Worm (Caenorhabditis elegans) whole organism, L3 larva: ENCODE data around the gene zhp-4.
A peak's percentile ranks its signal among the peaks of the same experiment; 100 is the strongest.

Source experiments
- ZK546.5 ChIP-seq: sonication (generic microtip); optimal IDR thresholded peaks from 2 replicates; lab custom pipeline; 2017; ENCODE audit warnings: missing biosample characterization, missing genetic modification characterization
- ceh-16 ChIP-seq: sonication (generic microtip); optimal IDR thresholded peaks from 2 replicates; lab custom pipeline; 2017; ENCODE audit warnings: missing biosample characterization, missing genetic modification characterization
- ceh-82 ChIP-seq: fragments of 150-350 bp; optimal IDR thresholded peaks from 2 replicates; lab custom pipeline; 2014; ENCODE audit warnings: missing biosample characterization, missing genetic modification characterization
- ceh-9 ChIP-seq: sonication (generic microtip); optimal IDR thresholded peaks from 2 replicates; lab custom pipeline; 2018; ENCODE audit warnings: missing biosample characterization, missing genetic modification characterization
- daf-12 ChIP-seq: fragments of 150-350 bp; optimal IDR thresholded peaks from 2 replicates; lab custom pipeline; 2014; ENCODE audit warnings: missing biosample characterization, missing genetic modification reagents, missing genetic modification characterization
- egl-27 ChIP-seq: sonication (generic microtip); optimal IDR thresholded peaks from 4 replicates; lab custom pipeline; 2017; ENCODE audit warnings: missing biosample characterization, missing genetic modification reagents, missing genetic modification characterization
- egl-5 ChIP-seq: fragments of 150-350 bp; optimal IDR thresholded peaks from 2 replicates; lab custom pipeline; 2017; ENCODE audit warnings: missing biosample characterization, missing genetic modification reagents, missing genetic modification characterization, inconsistent platforms
- elt-1 ChIP-seq: fragments of 150-350 bp; optimal IDR thresholded peaks from 2 replicates; lab custom pipeline; 2014; ENCODE audit warnings: missing biosample characterization, missing genetic modification characterization
- elt-2 ChIP-seq: sonication (generic microtip); optimal IDR thresholded peaks from 2 replicates; lab custom pipeline; 2016; ENCODE audit warnings: missing genetic modification reagents, mild to moderate bottlenecking, missing genetic modification characterization, missing compliant biosample characterization
- elt-3 ChIP-seq, 3 experiments: fragments of 150-350 bp in 1 of 3; sonication (generic microtip) in 2 of 3; optimal IDR thresholded peaks; 2 replicates in 2 of 3; 4 replicates in 1 of 3; lab custom pipeline; 2014 to 2017; ENCODE audit warnings: missing biosample characterization in 3 of 3, missing genetic modification characterization in 3 of 3
- eor-1 ChIP-seq, 2 experiments: fragments of 150-350 bp; optimal IDR thresholded peaks; 2 replicates each; lab custom pipeline; 2014 to 2018; ENCODE audit warnings: missing biosample characterization in 2 of 2, missing genetic modification characterization in 2 of 2
- fos-1 ChIP-seq: fragments of 150-350 bp; optimal IDR thresholded peaks from 2 replicates; lab custom pipeline; 2014; ENCODE audit warnings: missing biosample characterization, missing genetic modification characterization
- hmg-11 ChIP-seq: sonication (generic microtip); optimal IDR thresholded peaks from 2 replicates; lab custom pipeline; 2016; ENCODE audit warnings: missing genetic modification characterization, missing compliant biosample characterization
- jun-1 ChIP-seq: fragments of 150-350 bp; optimal IDR thresholded peaks from 2 replicates; lab custom pipeline; 2014; ENCODE audit warnings: missing biosample characterization, missing genetic modification reagents, missing genetic modification characterization
- lin-15B ChIP-seq: fragments of 150-350 bp; optimal IDR thresholded peaks from 2 replicates; lab custom pipeline; 2014; ENCODE audit warnings: missing biosample characterization, missing genetic modification characterization
- lin-39 ChIP-seq: fragments of 150-350 bp; optimal IDR thresholded peaks from 2 replicates; lab custom pipeline; 2018; ENCODE audit warnings: missing biosample characterization, missing genetic modification reagents, missing genetic modification characterization
- lsy-12 ChIP-seq: sonication (generic microtip); optimal IDR thresholded peaks from 2 replicates; lab custom pipeline; 2016; ENCODE audit warnings: mild to moderate bottlenecking, missing genetic modification characterization, missing compliant biosample characterization
- mdl-1 ChIP-seq: fragments of 150-350 bp; optimal IDR thresholded peaks from 2 replicates; lab custom pipeline; 2014; ENCODE audit warnings: missing biosample characterization, missing genetic modification characterization
- mml-1 ChIP-seq: fragments of 150-350 bp; sonication (generic microtip); optimal IDR thresholded peaks from 3 replicates; lab custom pipeline; 2014; ENCODE audit warnings: missing biosample characterization, missing genetic modification characterization
- nfya-1 ChIP-seq: sonication (generic microtip); optimal IDR thresholded peaks from 2 replicates; lab custom pipeline; 2017; ENCODE audit warnings: missing genetic modification characterization, mild to moderate bottlenecking, missing compliant biosample characterization, antibody characterized with exemption, moderate library complexity; ENCODE audit not compliant: insufficient read depth
- nhr-12 ChIP-seq: fragments of 150-350 bp; optimal IDR thresholded peaks from 2 replicates; lab custom pipeline; 2014; ENCODE audit warnings: missing biosample characterization, missing genetic modification characterization
- nhr-23 ChIP-seq: fragments of 150-350 bp; optimal IDR thresholded peaks from 2 replicates; lab custom pipeline; 2014; ENCODE audit warnings: missing biosample characterization, missing genetic modification reagents, missing genetic modification characterization
- nhr-237 ChIP-seq: fragments of 150-350 bp; optimal IDR thresholded peaks from 2 replicates; lab custom pipeline; 2014; ENCODE audit warnings: missing biosample characterization, missing genetic modification characterization
- nhr-43 ChIP-seq: sonication (generic microtip); optimal IDR thresholded peaks from 2 replicates; lab custom pipeline; 2016; ENCODE audit warnings: mild to moderate bottlenecking, missing genetic modification characterization, missing compliant biosample characterization; ENCODE audit not compliant: poor library complexity, severe bottlenecking
- nhr-67 ChIP-seq: fragments of 150-350 bp; optimal IDR thresholded peaks from 2 replicates; lab custom pipeline; 2014; ENCODE audit warnings: missing biosample characterization, missing genetic modification characterization
- nhr-76 ChIP-seq: fragments of 150-350 bp; sonication (generic microtip); optimal IDR thresholded peaks from 5 replicates; lab custom pipeline; 2014; ENCODE audit warnings: missing biosample characterization, missing genetic modification characterization
- pha-4 ChIP-seq: fragments of 150-350 bp; optimal IDR thresholded peaks from 2 replicates; lab custom pipeline; 2014; ENCODE audit warnings: missing biosample characterization, missing genetic modification reagents, missing genetic modification characterization
- pqm-1 ChIP-seq: fragments of 150-350 bp; optimal IDR thresholded peaks from 2 replicates; lab custom pipeline; 2017; ENCODE audit warnings: missing biosample characterization, missing genetic modification characterization, inconsistent platforms
- sea-2 ChIP-seq: fragments of 150-350 bp; sonication (generic microtip); optimal IDR thresholded peaks from 4 replicates; lab custom pipeline; 2014; ENCODE audit warnings: missing biosample characterization, missing genetic modification reagents, missing genetic modification characterization
- skn-1 ChIP-seq: fragments of 150-350 bp; optimal IDR thresholded peaks from 2 replicates; lab custom pipeline; 2014; ENCODE audit warnings: missing biosample characterization, missing genetic modification characterization
- tbx-2 ChIP-seq: sonication (generic microtip); optimal IDR thresholded peaks from 2 replicates; lab custom pipeline; 2016; ENCODE audit warnings: mild to moderate bottlenecking, missing genetic modification characterization, missing compliant biosample characterization
- unc-39 ChIP-seq: sonication (generic microtip); optimal IDR thresholded peaks from 4 replicates; lab custom pipeline; 2017; ENCODE audit warnings: missing biosample characterization, missing genetic modification characterization
- unc-62 ChIP-seq: fragments of 150-350 bp; sonication (generic microtip); optimal IDR thresholded peaks from 4 replicates; lab custom pipeline; 2014; ENCODE audit warnings: missing biosample characterization, missing genetic modification reagents, missing genetic modification characterization
- zag-1 ChIP-seq: fragments of 150-350 bp; optimal IDR thresholded peaks from 2 replicates; lab custom pipeline; 2014; ENCODE audit warnings: missing biosample characterization, missing genetic modification characterization
- ztf-11 ChIP-seq: fragments of 150-350 bp; optimal IDR thresholded peaks from 2 replicates; lab custom pipeline; 2014; ENCODE audit warnings: missing biosample characterization, missing genetic modification characterization

Gene zhp-4

DNA sequence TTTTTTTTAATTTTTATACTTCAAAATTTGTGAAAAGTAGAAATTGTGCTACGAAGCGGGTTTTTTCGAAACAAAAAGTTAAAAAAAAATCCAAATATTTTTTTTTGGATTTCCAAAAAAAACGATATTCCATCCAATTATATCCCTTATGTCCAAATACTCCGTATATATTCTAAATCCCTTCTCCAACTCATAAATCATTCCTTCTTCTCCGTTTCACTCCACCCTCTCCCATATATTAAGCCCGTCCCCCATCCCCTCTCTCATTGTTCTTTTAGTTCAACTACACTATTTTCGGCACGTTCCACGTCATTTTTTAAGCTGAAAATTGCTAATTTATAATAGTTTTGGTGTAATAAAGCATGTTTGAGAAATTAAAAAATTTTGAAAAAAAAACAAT, 44.0 kb downstream of the zhp-4 start:
- TF ChIP-seq nhr-12 (tag; lab: Kevin White, UChicago) (no peak), pqm-1 (tag; lab: Kevin White, UChicago) (no peak), elt-1 (tag; lab: Kevin White, UChicago) (no peak), nhr-67 (tag; lab: Kevin White, UChicago) (no peak), nhr-76 (tag; lab: Kevin White, UChicago) (no peak), mdl-1 (tag; lab: Kevin White, UChicago) (no peak), ceh-16 (tag; lab: Kevin White, UChicago) (no peak), nhr-23 (tag; lab: Kevin White, UChicago) (no peak), lin-39 (tag; lab: Kevin White, UChicago) (no peak), egl-27 (tag; lab: Kevin White, UChicago) (no peak), ceh-9 (tag; lab: Kevin White, UChicago) (no peak), daf-12 (tag; lab: Kevin White, UChicago) (no peak), jun-1 (tag; lab: Kevin White, UChicago) (no peak), skn-1 (tag; lab: Kevin White, UChicago) (no peak)

DNA sequence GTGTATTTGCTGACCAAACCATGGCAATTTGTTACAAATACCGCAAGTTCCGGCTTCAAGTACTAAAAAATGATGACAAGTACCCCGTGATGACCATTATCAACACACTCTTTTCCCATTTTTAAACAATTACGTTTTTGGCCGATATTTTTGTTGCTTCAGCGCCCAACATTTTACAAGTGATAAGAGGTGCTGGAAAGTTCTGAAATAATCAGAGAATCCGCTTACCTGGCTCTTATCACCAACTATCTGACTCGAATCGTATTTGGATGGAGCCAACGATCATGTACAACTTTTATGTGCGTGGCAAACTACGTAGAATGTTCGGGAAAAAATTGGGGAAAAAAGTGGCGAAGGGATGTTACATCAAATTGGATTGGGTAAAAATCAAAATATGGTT, 48.3 kb downstream of the zhp-4 start:
- TF ChIP-seq pha-4, result peak; percentile 28
- TF ChIP-seq elt-3 (tag; optimal IDR thresholded peaks at IDR 0.05; lab: Kevin White, UChicago), result no peak
- TF ChIP-seq lsy-12 (tag; lab: Kevin White, UChicago), result peak; percentile 7
- TF ChIP-seq tbx-2, result no peak
- no peak for TF ChIP-seq nhr-237
- no peak for TF ChIP-seq nhr-12 (tag; lab: Kevin White, UChicago)
- TF ChIP-seq nhr-43 (tag; lab: Kevin White, UChicago), result no peak
- peak; percentile 96 for TF ChIP-seq pqm-1 (tag; lab: Kevin White, UChicago)
- TF ChIP-seq skn-1 (tag; lab: Kevin White, UChicago), result peak; percentile 1
- no peak for TF ChIP-seq ceh-16 (tag; lab: Kevin White, UChicago)
- no peak for TF ChIP-seq ceh-82 (tag; lab: Kevin White, UChicago)
- peak; percentile 68 for TF ChIP-seq jun-1 (tag; lab: Kevin White, UChicago)
- peak; percentile 98 for TF ChIP-seq elt-2 (tag; lab: Kevin White, UChicago)

DNA sequence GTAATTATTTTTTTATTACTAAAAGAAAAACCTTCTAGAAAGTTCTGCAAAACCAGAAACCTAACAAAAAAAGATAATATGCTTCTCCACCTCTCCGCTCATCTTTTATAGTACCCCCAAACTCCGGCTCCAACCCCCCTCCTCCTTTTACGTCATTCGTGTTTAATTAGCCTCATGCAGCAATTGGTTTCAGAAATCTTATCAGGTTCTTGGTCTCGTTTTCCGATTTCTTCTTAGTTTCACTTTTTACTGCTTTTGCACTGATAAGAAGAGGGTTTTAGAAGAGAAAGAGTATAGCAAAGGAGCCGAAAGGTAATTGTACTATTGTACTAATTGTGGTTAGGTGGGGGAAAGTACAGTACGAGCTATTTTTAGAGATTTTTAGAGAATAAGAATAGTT, 50.2 kb downstream of the zhp-4 start:
- peak; percentile 95 for TF ChIP-seq pqm-1 (tag; lab: Kevin White, UChicago)
- peak; percentile 34 for TF ChIP-seq jun-1 (tag; lab: Kevin White, UChicago)
- TF ChIP-seq eor-1 (tag; optimal IDR thresholded peaks at IDR 0.05; lab: Kevin White, UChicago), result no peak
- TF ChIP-seq skn-1 (tag; lab: Kevin White, UChicago), result peak; percentile 54
- peak; percentile 98 for TF ChIP-seq elt-2 (tag; lab: Kevin White, UChicago)
- no peak for TF ChIP-seq sea-2
- peak; percentile 50 for TF ChIP-seq nfya-1 (tag; lab: Kevin White, UChicago)
- TF ChIP-seq pha-4, result peak; percentile 47

DNA sequence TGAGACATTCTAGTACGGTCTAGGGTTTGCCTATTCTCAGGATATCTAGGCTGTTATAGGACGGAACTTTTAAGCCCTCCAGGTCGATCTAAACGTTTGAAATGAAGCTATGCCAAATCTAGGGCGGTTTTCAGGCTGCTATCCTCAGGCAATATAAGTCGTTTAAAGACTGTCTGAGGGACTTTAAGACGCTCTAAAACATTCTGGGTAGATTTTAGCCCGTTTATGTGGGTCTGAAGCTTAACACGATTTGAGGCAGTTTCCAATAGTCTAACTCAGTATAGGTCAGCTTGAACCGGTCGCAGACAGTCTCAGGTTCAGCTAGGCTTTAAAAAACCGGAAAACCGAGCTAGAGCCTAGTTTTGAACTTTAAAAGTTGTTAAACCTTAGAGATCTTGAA, 50.7 kb downstream of the zhp-4 start:
- no peak for TF ChIP-seq elt-2 (tag; lab: Kevin White, UChicago)
- TF ChIP-seq egl-5 (tag; lab: Kevin White, UChicago), result no peak
- TF ChIP-seq pqm-1 (tag; lab: Kevin White, UChicago), result no peak
- TF ChIP-seq ZK546.5 (tag; lab: Kevin White, UChicago), result no peak
- no peak for TF ChIP-seq mdl-1 (tag; lab: Kevin White, UChicago)
- no peak for TF ChIP-seq hmg-11 (tag; lab: Kevin White, UChicago)
- TF ChIP-seq unc-39 (tag; lab: Kevin White, UChicago), result no peak
- TF ChIP-seq lin-39 (tag; lab: Kevin White, UChicago), result no peak
- TF ChIP-seq unc-62, result no peak
- no peak for TF ChIP-seq zag-1
- TF ChIP-seq, all 47 proteins: peak for 0

DNA sequence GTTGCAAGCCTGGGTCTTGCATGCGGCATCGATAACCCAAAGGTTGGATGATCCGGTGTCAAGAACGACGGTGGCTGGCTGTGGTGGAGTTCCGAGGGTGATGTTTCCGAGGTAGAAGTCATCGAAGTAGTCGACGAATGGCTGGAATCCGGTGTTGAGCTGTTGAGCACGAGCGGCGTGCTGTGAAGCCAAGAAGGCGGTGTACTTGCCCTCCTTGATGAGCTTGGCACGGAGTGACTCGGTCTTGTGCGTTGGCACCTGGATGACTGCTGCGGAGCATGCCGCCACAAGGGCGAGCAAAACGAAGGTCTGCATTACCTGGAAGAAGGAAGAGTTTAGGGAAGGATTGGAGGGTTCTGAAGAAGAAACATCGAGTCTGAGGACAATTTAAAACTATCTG, 51.1 kb downstream of the zhp-4 start, which contains the start of gene asp-1:
asp-1 (minus strand) TSS at position 315 of the 400 bp plus-strand sequence.
- no peak for TF ChIP-seq tbx-2
- TF ChIP-seq daf-12 (tag; lab: Kevin White, UChicago), result no peak
- TF ChIP-seq elt-1 (tag; lab: Kevin White, UChicago), result no peak
- TF ChIP-seq lin-15B (tag; lab: Kevin White, UChicago), result no peak
- TF ChIP-seq fos-1, result no peak
- no peak for TF ChIP-seq lsy-12 (tag; lab: Kevin White, UChicago)
- no peak for TF ChIP-seq pha-4
- TF ChIP-seq ztf-11, result no peak
- no peak for TF ChIP-seq mml-1
- TF ChIP-seq, all 47 proteins: peak for 0
